Worm (Caenorhabditis elegans) whole organism, L2 larva: ENCODE data around the gene col-78.

Experiments
- ama-1 ChIP-seq: fragments of 150-350 bp; optimal IDR thresholded peaks from 2 replicates; lab custom pipeline; 2018; ENCODE audit warnings: inconsistent platforms
- blmp-1 ChIP-seq: sonication (generic microtip); optimal IDR thresholded peaks from 2 replicates; lab custom pipeline; 2017; ENCODE audit warnings: missing genetic modification characterization, mild to moderate bottlenecking, missing compliant biosample characterization, antibody characterized with exemption, moderate library complexity; ENCODE audit not compliant: insufficient read depth
- nhr-12 ChIP-seq: fragments of 150-350 bp; optimal IDR thresholded peaks from 2 replicates; lab custom pipeline; 2014; ENCODE audit warnings: missing biosample characterization, missing genetic modification characterization
- unc-62 ChIP-seq: fragments of 150-350 bp; optimal IDR thresholded peaks from 2 replicates; lab custom pipeline; 2014; ENCODE audit warnings: missing biosample characterization, missing genetic modification reagents, missing genetic modification characterization

ce11 chrII:9141110-9141509 is 11.2 kb upstream of the col-78 start:
- no peak for TF ChIP-seq ama-1 (lab: Kevin White, UChicago)
- TF ChIP-seq nhr-12, result no peak
- TF ChIP-seq unc-62 (GFP tag; lab: Kevin White, UChicago), result no peak
- TF ChIP-seq blmp-1 (tag; lab: Kevin White, UChicago), result no peak
